Fruit fly (Drosophila melanogaster) whole organism, adult: ENCODE measurements around the gene CG42583.
"Not testable (repeated sequence)": the region's sequence is repeated elsewhere in the genome, so short reads cannot be mapped to it uniquely, and the experiment has no call there.

Source experiments
- CG11617 ChIP-seq: fragments of 200-800 bp; sonication (Bioruptor generic); optimal IDR thresholded peaks from 2 replicates; lab custom pipeline; 2017; ENCODE audit warnings: mild to moderate bottlenecking, missing biosample characterization, missing genetic modification reagents, missing genetic modification characterization
- CG12768 ChIP-seq: fragments of 200-800 bp; sonication (Bioruptor generic); optimal IDR thresholded peaks from 2 replicates; lab custom pipeline; 2017; ENCODE audit warnings: missing biosample characterization, missing genetic modification characterization, mild to moderate bottlenecking, moderate library complexity, missing genetic modification reagents
- CG14711 ChIP-seq: fragments of 200-800 bp; sonication (Bioruptor generic); optimal IDR thresholded peaks from 2 replicates; lab custom pipeline; 2018; ENCODE audit warnings: missing biosample characterization, mild to moderate bottlenecking, missing genetic modification characterization, moderate library complexity
- CG1620 ChIP-seq: fragments of 200-800 bp; sonication (Bioruptor generic); optimal IDR thresholded peaks from 2 replicates; lab custom pipeline; 2016; ENCODE audit warnings: missing biosample characterization, missing genetic modification characterization
- CG33017 ChIP-seq: fragments of 200-800 bp; sonication (Bioruptor generic); optimal IDR thresholded peaks from 2 replicates; lab custom pipeline; 2018; ENCODE audit warnings: missing biosample characterization, mild to moderate bottlenecking, missing genetic modification characterization, moderate library complexity
- CG5204 ChIP-seq: fragments of 200-800 bp; sonication (Bioruptor generic); optimal IDR thresholded peaks from 2 replicates; lab custom pipeline; 2016; ENCODE audit warnings: missing biosample characterization, missing genetic modification characterization
- CG7045 ChIP-seq: fragments of 200-800 bp; sonication (Bioruptor generic); optimal IDR thresholded peaks from 2 replicates; lab custom pipeline; 2017; ENCODE audit warnings: missing biosample characterization, mild to moderate bottlenecking, missing genetic modification characterization
- CG7101 ChIP-seq: fragments of 200-800 bp; sonication (Bioruptor generic); optimal IDR thresholded peaks from 2 replicates; lab custom pipeline; 2018; ENCODE audit warnings: missing biosample characterization, mild to moderate bottlenecking, missing genetic modification characterization, moderate library complexity
- Clk ChIP-seq: fragments of 200-800 bp; sonication (Bioruptor generic); optimal IDR thresholded peaks from 2 replicates; lab custom pipeline; 2017; ENCODE audit warnings: missing biosample characterization, missing genetic modification characterization
- Crg-1 ChIP-seq: fragments of 200-800 bp; sonication (Bioruptor generic); optimal IDR thresholded peaks from 2 replicates; lab custom pipeline; 2016; ENCODE audit warnings: missing biosample characterization, missing genetic modification characterization
- Hr96 ChIP-seq: fragments of 200-800 bp; sonication (Bioruptor generic); optimal IDR thresholded peaks from 2 replicates; lab custom pipeline; 2016; ENCODE audit warnings: missing biosample characterization, missing genetic modification characterization
- Mnt ChIP-seq: fragments of 200-800 bp; sonication (Bioruptor generic); optimal IDR thresholded peaks from 2 replicates; lab custom pipeline; 2016; ENCODE audit warnings: missing biosample characterization, mild to moderate bottlenecking, missing genetic modification characterization
- bab1 ChIP-seq: fragments of 200-800 bp; sonication (Bioruptor generic); optimal IDR thresholded peaks from 3 replicates; lab custom pipeline; 2019; ENCODE audit warnings: missing biosample characterization, mild to moderate bottlenecking, missing genetic modification characterization, moderate library complexity
- cic ChIP-seq: fragments of 200-800 bp; sonication (Bioruptor generic); optimal IDR thresholded peaks from 2 replicates; lab custom pipeline; 2017; ENCODE audit warnings: missing biosample characterization, mild to moderate bottlenecking, missing genetic modification characterization, moderate library complexity
- cnc ChIP-seq, 2 experiments: fragments of >200 bp; optimal IDR thresholded peaks; 2 replicates each; lab custom pipeline; 2017
- kay ChIP-seq: fragments of 200-800 bp; sonication (Bioruptor generic); peaks from one replicate; lab custom pipeline; 2016; ENCODE audit warnings: missing biosample characterization, missing genetic modification characterization, borderline replicate concordance
- ovo ChIP-seq: fragments of 200-800 bp; sonication (Bioruptor generic); optimal IDR thresholded peaks from 2 replicates; lab custom pipeline; 2016; ENCODE audit warnings: missing biosample characterization, missing genetic modification characterization
- pad ChIP-seq: fragments of 200-800 bp; sonication (Bioruptor generic); optimal IDR thresholded peaks from 3 replicates; lab custom pipeline; 2017; ENCODE audit warnings: missing biosample characterization, missing genetic modification characterization, mild to moderate bottlenecking, moderate library complexity, missing genetic modification reagents
- tj ChIP-seq: fragments of 200-800 bp; sonication (Bioruptor generic); optimal IDR thresholded peaks from 3 replicates; lab custom pipeline; 2017; ENCODE audit warnings: missing biosample characterization, mild to moderate bottlenecking, missing genetic modification characterization, moderate library complexity
- toe ChIP-seq: fragments of 200-800 bp; sonication (Bioruptor generic); optimal IDR thresholded peaks from 2 replicates; lab custom pipeline; 2016; ENCODE audit warnings: missing biosample characterization, missing genetic modification characterization

CG42583 gene

dm6 chrX:20129554-20129953 lies 10.0 kb upstream of the CG42583 start:
- no peak for TF ChIP-seq ovo (GFP tag; lab: Kevin White, UChicago)

DNA sequence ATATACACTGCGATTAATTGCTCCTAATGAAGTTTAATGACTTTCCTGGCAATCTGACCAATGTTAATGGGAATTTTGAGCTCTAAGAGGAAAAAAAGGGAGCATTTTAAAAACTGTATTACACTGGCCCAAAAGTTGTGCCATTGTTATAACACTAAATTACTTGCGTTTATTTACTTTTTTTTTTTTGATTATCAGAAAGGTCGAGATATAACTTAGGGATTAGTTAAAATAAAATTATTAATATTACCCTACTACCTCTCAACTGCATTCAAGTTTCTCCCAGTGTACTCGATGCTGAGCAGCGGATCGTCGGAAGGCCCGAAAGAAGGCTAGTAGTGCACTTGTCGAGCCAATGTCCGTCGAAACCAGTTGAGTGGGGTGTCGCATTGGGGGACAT lies 9.1 kb upstream of the CG42583 start:
- TF ChIP-seq CG7045 (GFP tag; lab: Kevin White, UChicago) (no peak), Hr96 (GFP tag; lab: Kevin White, UChicago) (no peak), Clk (GFP tag; lab: Kevin White, UChicago) (no peak), CG7101 (tag; lab: Kevin White, UChicago) (no peak), cnc (optimal IDR thresholded peaks at IDR 0.05; lab: Kevin White, UChicago) (no peak), toe (GFP tag; lab: Kevin White, UChicago) (no peak), bab1 (GFP tag; lab: Kevin White, UChicago) (no peak), ovo (GFP tag; lab: Kevin White, UChicago) (no peak), cic (GFP tag; lab: Kevin White, UChicago) (no peak), tj (no peak), CG1620 (no peak), Crg-1 (GFP tag; lab: Kevin White, UChicago) (no peak), CG5204 (GFP tag; lab: Kevin White, UChicago) (no peak), pad (GFP tag; lab: Kevin White, UChicago) (no peak)

DNA sequence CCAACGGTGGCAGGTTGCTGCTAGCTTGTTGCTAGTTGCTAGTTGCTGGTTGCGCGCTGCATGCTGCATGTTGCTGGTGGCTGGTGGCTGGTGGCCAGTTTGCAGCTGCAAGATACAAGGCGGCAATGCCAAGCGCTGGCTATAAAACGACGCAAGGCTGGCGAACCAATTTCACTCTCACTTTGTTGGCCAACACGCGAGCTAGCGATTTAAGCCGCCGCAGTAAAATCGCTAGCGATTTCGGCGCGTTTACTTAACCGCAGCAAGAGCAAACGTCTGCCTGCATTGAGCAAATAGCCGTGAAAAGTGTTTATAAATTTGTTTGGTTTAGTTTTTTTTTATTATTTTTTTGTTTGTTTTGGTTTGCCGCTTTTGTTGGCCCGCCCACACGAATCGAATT lies 6.2 kb upstream of the CG42583 start, which contains the start of gene CG15322:
TSS of gene CG15322 (plus strand) at position 148 of the 400 bp plus-strand sequence.
- TF ChIP-seq CG11617 (GFP tag; lab: Kevin White, UChicago) (no peak), toe (GFP tag; lab: Kevin White, UChicago) (no peak), ovo (GFP tag; lab: Kevin White, UChicago) (no peak), bab1 (GFP tag; lab: Kevin White, UChicago) (no peak), Clk (GFP tag; lab: Kevin White, UChicago) (no peak), kay (no peak), Hr96 (GFP tag; lab: Kevin White, UChicago) (no peak), CG7101 (tag; lab: Kevin White, UChicago) (no peak)

DNA sequence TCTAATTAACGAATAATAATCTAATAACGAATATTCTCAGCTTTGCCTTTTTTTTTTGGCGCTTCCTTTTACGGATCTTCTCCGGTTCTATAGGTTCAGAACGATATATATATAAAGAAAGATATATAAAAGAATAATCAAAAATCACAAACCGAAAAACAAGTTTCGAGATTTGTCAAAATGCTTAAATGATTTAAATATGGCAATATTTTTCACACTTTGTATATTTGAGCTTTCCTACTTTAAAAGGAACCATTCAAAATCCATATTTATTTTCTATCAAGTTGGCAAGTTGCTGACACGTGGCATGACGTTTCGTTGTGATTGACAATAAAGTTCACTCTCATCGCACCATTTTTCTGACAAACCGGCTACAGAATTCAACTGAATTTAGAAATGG lies 1.1 kb downstream of the CG42583 start, which contains the start of gene CG34332:
TSS of gene CG34332 (plus strand) at position 301 of the 400 bp plus-strand sequence.
- no peak for TF ChIP-seq tj
- TF ChIP-seq kay, result no peak
- TF ChIP-seq Clk (GFP tag; lab: Kevin White, UChicago), result no peak
- no peak for TF ChIP-seq CG1620
- no peak for TF ChIP-seq toe (GFP tag; lab: Kevin White, UChicago)
- no peak for TF ChIP-seq bab1 (GFP tag; lab: Kevin White, UChicago)
- TF ChIP-seq CG12768, result no peak
- no peak for TF ChIP-seq Hr96 (GFP tag; lab: Kevin White, UChicago)
- TF ChIP-seq CG5204 (GFP tag; lab: Kevin White, UChicago), result no peak
- TF ChIP-seq CG33017 (tag; lab: Kevin White, UChicago), result no peak
- TF ChIP-seq CG7045 (GFP tag; lab: Kevin White, UChicago), result no peak
- TF ChIP-seq CG14711, result no peak
- TF ChIP-seq ovo (GFP tag; lab: Kevin White, UChicago), result no peak
- TF ChIP-seq cnc (optimal IDR thresholded peaks at IDR 0.05; lab: Kevin White, UChicago), result no peak
- TF ChIP-seq CG7101 (tag; lab: Kevin White, UChicago), result no peak
- TF ChIP-seq pad (GFP tag; lab: Kevin White, UChicago), result no peak
- TF ChIP-seq CG11617 (GFP tag; lab: Kevin White, UChicago), result no peak

- TF ChIP-seq Hr96 (GFP tag; lab: Kevin White, UChicago); Crg-1 (GFP tag; lab: Kevin White, UChicago); CG1620: not testable (repeated sequence)
These were observed 3.5 kb downstream of the CG42583 start, which contains the start of gene Or19a for dm6 chrX:20143088-20143487. Gene Or19a (minus strand): TSS chrX:20143188.

DNA sequence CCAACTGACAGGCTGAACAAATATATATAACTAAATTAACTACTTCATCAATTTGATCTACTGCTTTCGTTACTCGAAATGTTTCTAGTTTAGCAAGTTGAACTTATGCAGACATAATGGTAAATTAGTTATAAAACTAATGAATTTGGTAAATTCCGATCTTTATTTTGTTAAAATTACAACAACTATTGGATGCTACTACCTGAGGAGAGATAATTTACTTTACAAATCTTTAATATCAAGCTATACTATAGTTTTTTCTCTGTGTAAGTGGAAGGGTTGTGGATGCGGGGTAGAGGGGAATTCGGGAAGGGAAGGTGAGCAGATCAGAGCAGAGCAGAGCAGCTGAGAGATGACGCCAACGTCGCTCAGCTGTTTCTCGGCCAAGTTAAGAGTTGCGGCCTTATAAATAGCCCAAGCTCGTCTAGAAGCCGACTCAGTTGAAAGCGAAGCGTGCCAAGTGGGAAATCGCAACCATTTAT lies 8.1 kb downstream of the CG42583 start, which contains the start of gene aspr:
TSS of gene aspr (plus strand) at position 432 of the 482 bp plus-strand sequence.
- TF ChIP-seq CG33017 (tag; lab: Kevin White, UChicago) (no peak), CG14711 (no peak), Crg-1 (GFP tag; lab: Kevin White, UChicago) (no peak), Mnt (GFP tag; lab: Kevin White, UChicago) (no peak), toe (GFP tag; lab: Kevin White, UChicago) (no peak)

dm6 chrX:20155947-20156346 lies 16.4 kb downstream of the CG42583 start:
- TF ChIP-seq bab1 (GFP tag; lab: Kevin White, UChicago) (no peak), CG14711 (no peak), kay (no peak), Clk (GFP tag; lab: Kevin White, UChicago) (no peak), Mnt (GFP tag; lab: Kevin White, UChicago) (no peak)

dm6 chrX:20158491-20158890 lies 18.9 kb downstream of the CG42583 start:
- TF ChIP-seq CG1620, result no peak
- no peak for TF ChIP-seq pad (GFP tag; lab: Kevin White, UChicago)
- TF ChIP-seq tj, result no peak
- TF ChIP-seq Hr96 (GFP tag; lab: Kevin White, UChicago), result no peak
- TF ChIP-seq CG33017 (tag; lab: Kevin White, UChicago), result no peak
- no peak for TF ChIP-seq CG14711
- no peak for TF ChIP-seq ovo (GFP tag; lab: Kevin White, UChicago)
